Worm (Caenorhabditis elegans) whole organism, early embryonic: ENCODE results near the gene F35H8.2.

Experiments
- B0310.2 ChIP-seq: sonication (generic microtip); optimal IDR thresholded peaks from 2 replicates; lab custom pipeline; 2016; ENCODE audit warnings: mild to moderate bottlenecking, missing genetic modification characterization, missing compliant biosample characterization
- F13C5.2 ChIP-seq: sonication (generic microtip); optimal IDR thresholded peaks from 2 replicates; lab custom pipeline; 2017; ENCODE audit warnings: mild to moderate bottlenecking, missing genetic modification characterization, inconsistent platforms, missing compliant biosample characterization
- ama-1 ChIP-seq: fragments of 150-350 bp; optimal IDR thresholded peaks from 2 replicates; lab custom pipeline; 2014
- ceh-13 ChIP-seq: fragments of 200-800 bp; sonication (Bioruptor generic); optimal IDR thresholded peaks from 2 replicates; lab custom pipeline; 2018; ENCODE audit warnings: mild to moderate bottlenecking, missing genetic modification characterization, missing compliant biosample characterization
- flt-1 ChIP-seq: fragments of 200-800 bp; sonication (Bioruptor generic); IDR thresholded peaks from 2 replicates; pipeline ENCODE4 v1.3.6; 2022; ENCODE audit warnings: missing genetic modification characterization, missing compliant biosample characterization
- hmbx-1 ChIP-seq: sonication (generic microtip); optimal IDR thresholded peaks from 2 replicates; lab custom pipeline; 2016; ENCODE audit warnings: mild to moderate bottlenecking, missing genetic modification characterization, missing compliant biosample characterization
- hnd-1 ChIP-seq: sonication (generic microtip); optimal IDR thresholded peaks from 2 replicates; lab custom pipeline; 2016; ENCODE audit warnings: missing genetic modification characterization, missing compliant biosample characterization
- pes-1 ChIP-seq: fragments of 200-800 bp; sonication (Bioruptor generic); IDR thresholded peaks from 2 replicates; pipeline ENCODE4 v1.3.6; 2022; ENCODE audit warnings: missing genetic modification reagents, missing genetic modification characterization, missing compliant biosample characterization
- sea-1 ChIP-seq: fragments of 200-800 bp; sonication (Bioruptor generic); conservative IDR thresholded peaks from 2 replicates; pipeline ENCODE4 v1.3.6; 2022; ENCODE audit warnings: missing genetic modification characterization, missing compliant biosample characterization
- tbx-11 ChIP-seq: fragments of 200-800 bp; sonication (Bioruptor generic); IDR thresholded peaks from 2 replicates; pipeline ENCODE4 v1.3.6; 2022; ENCODE audit warnings: missing genetic modification characterization, missing compliant biosample characterization
- tbx-37 ChIP-seq: fragments of 200-800 bp; sonication (Bioruptor generic); conservative IDR thresholded peaks from 2 replicates; pipeline ENCODE4 v1.3.6; 2022; ENCODE audit warnings: missing genetic modification reagents, missing genetic modification characterization, missing compliant biosample characterization
- tra-4 ChIP-seq: sonication (generic microtip); optimal IDR thresholded peaks from 2 replicates; lab custom pipeline; 2017; ENCODE audit warnings: missing genetic modification characterization, missing compliant biosample characterization

- TF ChIP-seq ama-1 (no peak), tra-4 (tag; lab: Kevin White, UChicago) (no peak), sea-1 (no peak), flt-1 (GFP tag; lab: Robert Waterston, UW) (no peak), B0310.2 (tag; lab: Kevin White, UChicago) (no peak), tbx-37 (GFP tag; lab: Robert Waterston, UW) (no peak), hnd-1 (tag; lab: Kevin White, UChicago) (no peak), pes-1 (GFP tag; lab: Robert Waterston, UW) (no peak), tbx-11 (GFP tag; lab: Robert Waterston, UW) (no peak), hmbx-1 (tag; lab: Kevin White, UChicago) (no peak), F13C5.2 (tag; lab: Kevin White, UChicago) (no peak), ceh-13 (GFP tag; lab: Kevin White, UChicago) (no peak)
These were observed 21.4 kb downstream of the F35H8.2 start for ce11 chrII:9576707-9577106.
